Fruit fly (Drosophila melanogaster) whole organism, embryonic: ENCODE results near the gene Spn75F.

ENCODE experiments used
- Abd-B ChIP-seq: fragments of 200-800 bp; sonication (Bioruptor generic); optimal IDR thresholded peaks from 2 replicates; lab custom pipeline; 2018; ENCODE audit warnings: missing biosample characterization, mild to moderate bottlenecking, missing genetic modification characterization, moderate library complexity
- Atf3 ChIP-seq: fragments of 200-800 bp; sonication (Bioruptor generic); optimal IDR thresholded peaks from 3 replicates; lab custom pipeline; 2016; ENCODE audit warnings: missing biosample characterization, missing genetic modification characterization
- Bgb ChIP-seq: fragments of 200-800 bp; sonication (Bioruptor generic); IDR thresholded peaks from 2 replicates; pipeline ENCODE4 v1.3.6; 2022; ENCODE audit warnings: missing biosample characterization, missing genetic modification characterization; ENCODE audit not compliant: partially characterized antibody
- CG10366 ChIP-seq: fragments of 200-800 bp; sonication (Bioruptor generic); IDR thresholded peaks from 2 replicates; pipeline ENCODE4 v1.3.6; 2022; ENCODE audit warnings: missing biosample characterization, missing genetic modification characterization
- CG10543 ChIP-seq: fragments of 200-800 bp; sonication (Bioruptor generic); optimal IDR thresholded peaks from 3 replicates; lab custom pipeline; 2017; ENCODE audit warnings: missing biosample characterization, mild to moderate bottlenecking, missing genetic modification characterization, moderate library complexity
- CG11560 ChIP-seq: fragments of 200-800 bp; sonication (Bioruptor generic); IDR thresholded peaks from 3 replicates; pipeline ENCODE4 v1.3.6; 2022; ENCODE audit warnings: missing biosample characterization, missing genetic modification characterization
- CG11696 ChIP-seq: fragments of 200-800 bp; sonication (Bioruptor generic); IDR thresholded peaks from 2 replicates; pipeline ENCODE4 v1.3.6; 2022; ENCODE audit warnings: missing biosample characterization, missing genetic modification characterization
- CG11723 ChIP-seq: fragments of 200-800 bp; sonication (Bioruptor generic); optimal IDR thresholded peaks from 2 replicates; lab custom pipeline; 2017; ENCODE audit warnings: missing biosample characterization, mild to moderate bottlenecking, missing genetic modification characterization
- CG12236 ChIP-seq: fragments of 200-800 bp; sonication (Bioruptor generic); optimal IDR thresholded peaks from 2 replicates; lab custom pipeline; 2016; ENCODE audit warnings: missing biosample characterization, missing genetic modification characterization
- CG17359 ChIP-seq: fragments of 200-800 bp; sonication (Bioruptor generic); optimal IDR thresholded peaks from 3 replicates; lab custom pipeline; 2018; ENCODE audit warnings: missing biosample characterization, mild to moderate bottlenecking, missing genetic modification characterization, moderate library complexity
- CG18599 ChIP-seq: fragments of 200-800 bp; sonication (Bioruptor generic); optimal IDR thresholded peaks from 3 replicates; lab custom pipeline; 2017; ENCODE audit warnings: missing biosample characterization, missing genetic modification characterization, mild to moderate bottlenecking, moderate library complexity, missing genetic modification reagents
- CG2202 ChIP-seq: fragments of 200-800 bp; sonication (Bioruptor generic); optimal IDR thresholded peaks from 2 replicates; lab custom pipeline; 2018; ENCODE audit warnings: missing biosample characterization, mild to moderate bottlenecking, missing genetic modification characterization
- CG2875 ChIP-seq: fragments of 200-800 bp; sonication (Bioruptor generic); optimal IDR thresholded peaks from 2 replicates; lab custom pipeline; 2017; ENCODE audit warnings: missing biosample characterization, mild to moderate bottlenecking, missing genetic modification characterization, missing genetic modification reagents
- CG3065 ChIP-seq: fragments of 200-800 bp; sonication (Bioruptor generic); optimal IDR thresholded peaks from 2 replicates; lab custom pipeline; 2016; ENCODE audit warnings: missing biosample characterization, missing genetic modification characterization
- CG3407 ChIP-seq: fragments of 200-800 bp; sonication (Bioruptor generic); optimal IDR thresholded peaks from 2 replicates; lab custom pipeline; 2018; ENCODE audit warnings: missing biosample characterization, mild to moderate bottlenecking, missing genetic modification characterization
- CG34224 ChIP-seq: fragments of 200-800 bp; sonication (Bioruptor generic); IDR thresholded peaks from 3 replicates; pipeline ENCODE4 v1.3.6; 2022; ENCODE audit warnings: missing biosample characterization, missing genetic modification characterization; ENCODE audit not compliant: partially characterized antibody
- CG34422 ChIP-seq: fragments of 200-800 bp; sonication (Bioruptor generic); IDR thresholded peaks from 3 replicates; pipeline ENCODE4 v1.3.6; 2022; ENCODE audit warnings: missing biosample characterization, missing genetic modification characterization
- CG4282 ChIP-seq: fragments of 200-800 bp; sonication (Bioruptor generic); optimal IDR thresholded peaks from 2 replicates; lab custom pipeline; 2016; ENCODE audit warnings: missing biosample characterization, missing genetic modification characterization
- CG43689 ChIP-seq: fragments of 200-800 bp; sonication (Bioruptor generic); IDR thresholded peaks from 2 replicates; pipeline ENCODE4 v1.3.6; 2022; ENCODE audit warnings: missing biosample characterization, missing genetic modification characterization
- CG6254 ChIP-seq: fragments of 200-800 bp; sonication (Bioruptor generic); optimal IDR thresholded peaks from 3 replicates; lab custom pipeline; 2017; ENCODE audit warnings: mild to moderate bottlenecking, missing biosample characterization, missing genetic modification reagents, missing genetic modification characterization
- CG7271 ChIP-seq: fragments of 200-800 bp; sonication (Bioruptor generic); optimal IDR thresholded peaks from 2 replicates; lab custom pipeline; 2018; ENCODE audit warnings: missing biosample characterization, mild to moderate bottlenecking, missing genetic modification characterization, moderate library complexity
- CG8281 ChIP-seq: fragments of 200-800 bp; sonication (Bioruptor generic); optimal IDR thresholded peaks from 2 replicates; lab custom pipeline; 2018; ENCODE audit warnings: missing biosample characterization, mild to moderate bottlenecking, missing genetic modification characterization, moderate library complexity
- CG8944 ChIP-seq: fragments of 200-800 bp; sonication (Bioruptor generic); optimal IDR thresholded peaks from 3 replicates; lab custom pipeline; 2016; ENCODE audit warnings: missing biosample characterization, missing genetic modification characterization
- CG9727 ChIP-seq: fragments of 200-800 bp; sonication (Bioruptor generic); optimal IDR thresholded peaks from 3 replicates; lab custom pipeline; 2017; ENCODE audit warnings: missing biosample characterization, mild to moderate bottlenecking, missing genetic modification characterization
- CG9876 ChIP-seq: fragments of 200-800 bp; sonication (Bioruptor generic); optimal IDR thresholded peaks from 2 replicates; lab custom pipeline; 2016; ENCODE audit warnings: missing biosample characterization, missing genetic modification characterization
- CTCF ChIP-seq: fragments of 200-800 bp; sonication (Bioruptor generic); optimal IDR thresholded peaks from 2 replicates; lab custom pipeline; 2017; ENCODE audit warnings: missing biosample characterization, mild to moderate bottlenecking, missing genetic modification characterization, moderate library complexity
- Dfd ChIP-seq, 2 experiments: fragments of >200 bp; optimal IDR thresholded peaks; 2 replicates each; lab custom pipeline; 2017; ENCODE audit warnings: missing biosample characterization in 2 of 2, missing genetic modification characterization in 2 of 2
- Hmx ChIP-seq: fragments of 200-800 bp; sonication (Bioruptor generic); optimal IDR thresholded peaks from 2 replicates; lab custom pipeline; 2016; ENCODE audit warnings: missing biosample characterization, missing genetic modification characterization
- Hr51 ChIP-seq, 2 experiments: fragments of 200-800 bp; sonication (Bioruptor generic); optimal IDR thresholded peaks; 2 replicates in 1 of 2; 3 replicates in 1 of 2; lab custom pipeline; 2016 to 2018; ENCODE audit warnings: missing biosample characterization in 2 of 2, missing genetic modification characterization in 2 of 2, mild to moderate bottlenecking in 1 of 2, moderate library complexity in 1 of 2
- Hsf ChIP-seq: fragments of 200-800 bp; sonication (Bioruptor generic); optimal IDR thresholded peaks from 3 replicates; lab custom pipeline; 2016; ENCODE audit warnings: missing biosample characterization, missing genetic modification characterization
- MESR4 ChIP-seq: fragments of 200-800 bp; sonication (Bioruptor generic); optimal IDR thresholded peaks from 2 replicates; lab custom pipeline; 2018; ENCODE audit warnings: missing biosample characterization, mild to moderate bottlenecking, missing genetic modification characterization, moderate library complexity
- Neu2 ChIP-seq: fragments of 200-800 bp; sonication (Bioruptor generic); optimal IDR thresholded peaks from 3 replicates; lab custom pipeline; 2016; ENCODE audit warnings: missing biosample characterization, missing genetic modification characterization, borderline replicate concordance
- Oaz ChIP-seq: fragments of 200-800 bp; sonication (Bioruptor generic); IDR thresholded peaks from 2 replicates; pipeline ENCODE4 v1.3.6; 2022; ENCODE audit warnings: missing biosample characterization, missing genetic modification characterization
- Ravus ChIP-seq: fragments of 200-800 bp; sonication (Bioruptor generic); IDR thresholded peaks from 2 replicates; pipeline ENCODE4 v1.3.6; 2022; ENCODE audit warnings: missing biosample characterization, missing genetic modification characterization
- Taf1 ChIP-seq: fragments of 200-800 bp; sonication (Bioruptor generic); IDR thresholded peaks from 2 replicates; pipeline ENCODE4 v1.3.6; 2022; ENCODE audit warnings: missing biosample characterization, missing genetic modification characterization
- fd102C ChIP-seq: fragments of 200-800 bp; sonication (Bioruptor generic); optimal IDR thresholded peaks from 2 replicates; lab custom pipeline; 2018; ENCODE audit warnings: missing biosample characterization, mild to moderate bottlenecking, missing genetic modification characterization, moderate library complexity
- fd64A ChIP-seq: fragments of 200-800 bp; sonication (Bioruptor generic); optimal IDR thresholded peaks from 3 replicates; lab custom pipeline; 2018; ENCODE audit warnings: missing biosample characterization, mild to moderate bottlenecking, missing genetic modification characterization
- lab ChIP-seq: fragments of 200-800 bp; sonication (Bioruptor generic); optimal IDR thresholded peaks from 3 replicates; lab custom pipeline; 2017; ENCODE audit warnings: missing biosample characterization, missing genetic modification characterization, mild to moderate bottlenecking, moderate library complexity, missing genetic modification reagents
- lilli ChIP-seq: fragments of 200-800 bp; sonication (Bioruptor generic); optimal IDR thresholded peaks from 3 replicates; lab custom pipeline; 2016; ENCODE audit warnings: missing biosample characterization, missing genetic modification characterization
- oc ChIP-seq: fragments of 200-800 bp; sonication (Bioruptor generic); optimal IDR thresholded peaks from 2 replicates; lab custom pipeline; 2018; ENCODE audit warnings: missing biosample characterization, mild to moderate bottlenecking, missing genetic modification characterization, moderate library complexity
- prd ChIP-seq, 3 experiments: fragments of >200 bp in 2 of 3; fragments of 200-800 bp in 1 of 3; sonication (Bioruptor generic) in 1 of 3; optimal IDR thresholded peaks in 2 of 3; IDR thresholded peaks in 1 of 3; 2 replicates in 2 of 3; 3 replicates in 1 of 3; pipeline versions ENCODE4 v1.3.6 to Lab custom; 2017 to 2022; ENCODE audit warnings: missing biosample characterization in 1 of 3, missing genetic modification characterization in 1 of 3
- ranshi ChIP-seq: fragments of 200-800 bp; sonication (Bioruptor generic); IDR thresholded peaks from 2 replicates; pipeline ENCODE4 v1.3.6; 2022; ENCODE audit warnings: missing biosample characterization, missing genetic modification characterization
- sob ChIP-seq: fragments of 200-800 bp; sonication (Bioruptor generic); IDR thresholded peaks from 2 replicates; pipeline ENCODE4 v1.3.6; 2022; ENCODE audit warnings: missing biosample characterization, missing genetic modification characterization
- tll ChIP-seq, 2 experiments: fragments of 200-800 bp in 1 of 2; fragments of >200 bp in 1 of 2; sonication (Bioruptor generic) in 1 of 2; optimal IDR thresholded peaks; 2 replicates each; lab custom pipeline; 2017 to 2019; ENCODE audit warnings: missing biosample characterization in 2 of 2, missing genetic modification characterization in 2 of 2, mild to moderate bottlenecking in 1 of 2, moderate library complexity in 1 of 2
- toy ChIP-seq: fragments of 200-800 bp; sonication (Bioruptor generic); IDR thresholded peaks from 2 replicates; pipeline ENCODE4 v1.3.6; 2022; ENCODE audit warnings: missing biosample characterization, missing genetic modification characterization
- trem ChIP-seq: fragments of 200-800 bp; optimal IDR thresholded peaks from 3 replicates; lab custom pipeline; 2019; ENCODE audit warnings: missing biosample characterization, mild to moderate bottlenecking, missing genetic modification characterization, moderate library complexity
- tup ChIP-seq: fragments of 200-800 bp; sonication (Bioruptor generic); optimal IDR thresholded peaks from 2 replicates; lab custom pipeline; 2016; ENCODE audit warnings: missing biosample characterization, mild to moderate bottlenecking, missing genetic modification characterization, moderate library complexity
- wdn ChIP-seq: fragments of 200-800 bp; sonication (Bioruptor generic); IDR thresholded peaks from 2 replicates; pipeline ENCODE4 v1.3.6; 2022; ENCODE audit warnings: missing biosample characterization, missing genetic modification characterization
- wek ChIP-seq: fragments of 200-800 bp; sonication (Bioruptor generic); optimal IDR thresholded peaks from 3 replicates; lab custom pipeline; 2018; ENCODE audit warnings: missing biosample characterization, mild to moderate bottlenecking, missing genetic modification characterization, moderate library complexity

Spn75F gene

DNA sequence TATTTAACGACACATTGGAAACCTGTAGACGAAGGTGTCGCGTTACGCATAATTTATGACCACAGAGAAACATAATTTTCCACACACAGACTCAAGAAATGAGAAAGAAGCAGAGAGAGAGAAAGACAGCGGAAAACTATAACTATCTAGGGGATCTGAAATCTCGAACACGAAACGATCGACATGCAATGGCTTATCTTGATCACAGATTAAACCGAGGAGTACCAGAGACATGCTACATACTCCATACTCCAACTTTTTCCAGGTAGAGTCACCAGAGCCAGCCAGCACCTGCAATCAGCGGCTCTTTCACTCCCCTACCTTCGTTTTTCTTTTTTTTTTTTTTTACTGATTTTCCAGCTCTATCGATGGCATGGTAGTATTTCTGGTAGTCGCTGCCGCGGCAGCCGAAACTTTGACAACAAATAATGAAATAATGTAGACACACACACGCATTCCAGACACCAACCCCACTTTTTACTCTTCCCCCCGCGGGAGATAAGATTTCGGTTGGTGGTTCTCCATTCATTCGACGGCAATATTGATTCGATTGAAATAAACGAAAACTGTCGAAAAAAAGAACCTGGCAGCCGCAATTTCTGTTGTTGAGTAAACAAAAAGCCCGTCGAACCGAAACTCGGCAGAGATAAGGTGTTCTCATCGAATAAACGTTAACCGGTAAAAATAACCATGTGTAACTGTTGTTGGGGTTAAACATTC lies 39.4 kb upstream of the Spn75F start (continued):
- TF ChIP-seq tll (GFP tag; optimal IDR thresholded peaks at IDR 0.05; lab: Kevin White, UChicago) (no peak), CG12236 (no peak), ranshi (GFP tag; lab: Robert Waterston, UW) (0 out of 2 replicates have a peak, but pooled peaks have one; percentile 7), Hmx (GFP tag; lab: Kevin White, UChicago) (no peak), CG11560 (tag; lab: Robert Waterston, UW) (no peak), CG8281 (tag; lab: Kevin White, UChicago) (peak; percentile 80), CG11723 (GFP tag; lab: Kevin White, UChicago) (no peak), Bgb (GFP tag; lab: Robert Waterston, UW) (no peak), CG43689 (no peak), CTCF (GFP tag; lab: Kevin White, UChicago) (no peak), CG10366 (GFP tag; lab: Robert Waterston, UW) (no peak), fd102C (GFP tag; lab: Kevin White, UChicago) (no peak), Dfd (GFP tag; optimal IDR thresholded peaks at IDR 0.05; lab: Kevin White, UChicago) (no peak), CG34422 (GFP tag; lab: Robert Waterston, UW) (0 out of 3 replicates have a peak, but pooled peaks have one; percentile 16), CG4282 (GFP tag; lab: Kevin White, UChicago) (no peak), Hr51 (GFP tag; optimal IDR thresholded peaks at IDR 0.05; lab: Kevin White, UChicago) (no peak), CG10543 (GFP tag; lab: Kevin White, UChicago) (peak; percentile 83), lilli (GFP tag; lab: Kevin White, UChicago) (no peak), CG11696 (GFP tag; lab: Robert Waterston, UW) (0 out of 2 replicates have a peak, but pooled peaks have one; percentile 31), prd (optimal IDR thresholded peaks at IDR 0.05; lab: Kevin White, UChicago) (no peak), prd (GFP tag; IDR thresholded peaks at IDR 0.05; lab: Robert Waterston, UW) (no peak), CG7271 (tag; lab: Kevin White, UChicago) (no peak), CG3065 (GFP tag; lab: Kevin White, UChicago) (no peak), CG2875 (GFP tag; lab: Kevin White, UChicago) (no peak), wek (GFP tag; lab: Kevin White, UChicago) (no peak), toy (no peak), CG9727 (GFP tag; lab: Kevin White, UChicago) (peak; percentile 10), CG8944 (GFP tag; lab: Kevin White, UChicago) (no peak), Oaz (GFP tag; lab: Robert Waterston, UW) (no peak), oc (tag; lab: Kevin White, UChicago) (no peak), lab (peak; percentile 79), Neu2 (GFP tag; lab: Kevin White, UChicago) (no peak), wdn (GFP tag; lab: Robert Waterston, UW) (no peak), fd64A (GFP tag; lab: Kevin White, UChicago) (no peak), Taf1 (no peak), CG2202 (tag; lab: Kevin White, UChicago) (no peak), CG6254 (GFP tag; lab: Kevin White, UChicago) (no peak), Atf3 (GFP tag; lab: Kevin White, UChicago) (no peak), CG17359 (tag; lab: Kevin White, UChicago) (peak; percentile 21), CG9876 (GFP tag; lab: Kevin White, UChicago) (no peak), CG18599 (peak; percentile 50), sob (GFP tag; lab: Robert Waterston, UW) (no peak; the same call in 1 of the 2 replicates), Abd-B (no peak), trem (tag; lab: Kevin White, UChicago) (no peak), MESR4 (no peak), CG3407 (peak; percentile 16), tup (no peak), CG34224 (no peak), Ravus (GFP tag; lab: Robert Waterston, UW) (no peak), Hsf (no peak)
